Fruit fly (Drosophila melanogaster) whole organism, embryonic: ENCODE data around the gene CG45486.

ENCODE experiments used
- Bdp1 ChIP-seq: fragments of 200-800 bp; sonication (Bioruptor generic); optimal IDR thresholded peaks from 3 replicates; lab custom pipeline; 2016; ENCODE audit warnings: missing biosample characterization, missing genetic modification characterization
- CG12659 ChIP-seq: fragments of 200-800 bp; sonication (Bioruptor generic); optimal IDR thresholded peaks from 3 replicates; lab custom pipeline; 2017; ENCODE audit warnings: mild to moderate bottlenecking, missing biosample characterization, missing genetic modification reagents, missing genetic modification characterization
- CG15479 ChIP-seq: fragments of 200-800 bp; sonication (Bioruptor generic); optimal IDR thresholded peaks from 3 replicates; lab custom pipeline; 2019; ENCODE audit warnings: missing biosample characterization, mild to moderate bottlenecking, missing genetic modification characterization, moderate library complexity
- CG15601 ChIP-seq: fragments of 200-800 bp; sonication (Bioruptor generic); optimal IDR thresholded peaks from 3 replicates; lab custom pipeline; 2019; ENCODE audit warnings: missing biosample characterization, mild to moderate bottlenecking, missing genetic modification characterization, moderate library complexity
- CG17361 ChIP-seq: fragments of 200-800 bp; sonication (Bioruptor generic); IDR thresholded peaks from 3 replicates; pipeline ENCODE4 v1.3.6; 2022; ENCODE audit warnings: missing biosample characterization, missing genetic modification characterization
- CG1832 ChIP-seq: fragments of 200-800 bp; sonication (Bioruptor generic); optimal IDR thresholded peaks from 2 replicates; lab custom pipeline; 2017; ENCODE audit warnings: missing biosample characterization, mild to moderate bottlenecking, missing genetic modification characterization, inconsistent platforms
- CG18599 ChIP-seq: fragments of 200-800 bp; sonication (Bioruptor generic); optimal IDR thresholded peaks from 3 replicates; lab custom pipeline; 2017; ENCODE audit warnings: missing biosample characterization, missing genetic modification characterization, mild to moderate bottlenecking, moderate library complexity, missing genetic modification reagents
- CG32767 ChIP-seq: fragments of 200-800 bp; sonication (Bioruptor generic); IDR thresholded peaks from 2 replicates; pipeline ENCODE4 v1.3.6; 2022; ENCODE audit warnings: missing biosample characterization, missing genetic modification characterization
- CG33557 ChIP-seq: fragments of 200-800 bp; sonication (Bioruptor generic); optimal IDR thresholded peaks from 2 replicates; lab custom pipeline; 2019; ENCODE audit warnings: missing biosample characterization, mild to moderate bottlenecking, missing genetic modification characterization, moderate library complexity
- CG34422 ChIP-seq: fragments of 200-800 bp; sonication (Bioruptor generic); IDR thresholded peaks from 3 replicates; pipeline ENCODE4 v1.3.6; 2022; ENCODE audit warnings: missing biosample characterization, missing genetic modification characterization
- CG4617 ChIP-seq: fragments of 200-800 bp; sonication (Bioruptor generic); optimal IDR thresholded peaks from 3 replicates; lab custom pipeline; 2016; ENCODE audit warnings: missing biosample characterization, missing genetic modification characterization, borderline replicate concordance
- CG6175 ChIP-seq: fragments of 200-800 bp; sonication (Bioruptor generic); IDR thresholded peaks from 3 replicates; pipeline ENCODE4 v1.3.6; 2022; ENCODE audit warnings: missing biosample characterization, missing genetic modification characterization
- CG8478 ChIP-seq: fragments of >200 bp; optimal IDR thresholded peaks from 2 replicates; lab custom pipeline; 2018
- CG8924 ChIP-seq: fragments of 200-800 bp; optimal IDR thresholded peaks from 3 replicates; lab custom pipeline; 2019; ENCODE audit warnings: missing biosample characterization, mild to moderate bottlenecking, missing genetic modification characterization, moderate library complexity
- CG9727 ChIP-seq: fragments of 200-800 bp; sonication (Bioruptor generic); optimal IDR thresholded peaks from 3 replicates; lab custom pipeline; 2017; ENCODE audit warnings: missing biosample characterization, mild to moderate bottlenecking, missing genetic modification characterization
- CTCF ChIP-seq: fragments of 200-800 bp; sonication (Bioruptor generic); optimal IDR thresholded peaks from 2 replicates; lab custom pipeline; 2017; ENCODE audit warnings: missing biosample characterization, mild to moderate bottlenecking, missing genetic modification characterization, moderate library complexity
- Deaf1 ChIP-seq: fragments of 200-800 bp; optimal IDR thresholded peaks from 3 replicates; lab custom pipeline; 2019; ENCODE audit warnings: missing biosample characterization, mild to moderate bottlenecking, missing genetic modification characterization, moderate library complexity
- Elba2 ChIP-seq: fragments of 200-800 bp; sonication (Bioruptor generic); optimal IDR thresholded peaks from 3 replicates; lab custom pipeline; 2016; ENCODE audit warnings: missing biosample characterization, missing genetic modification characterization
- Hr78 ChIP-seq, 2 experiments: fragments of 200-800 bp in 1 of 2; fragments of >200 bp in 1 of 2; sonication (Bioruptor generic) in 1 of 2; optimal IDR thresholded peaks; 2 replicates each; lab custom pipeline; 2017 to 2019; ENCODE audit warnings: missing biosample characterization in 2 of 2, missing genetic modification characterization in 2 of 2, mild to moderate bottlenecking in 1 of 2, moderate library complexity in 1 of 2
- Jarid2 ChIP-seq: fragments of 200-800 bp; sonication (Bioruptor generic); optimal IDR thresholded peaks from 3 replicates; lab custom pipeline; 2017; ENCODE audit warnings: mild to moderate bottlenecking, missing biosample characterization, missing genetic modification reagents, missing genetic modification characterization
- MESR4 ChIP-seq: fragments of 200-800 bp; sonication (Bioruptor generic); optimal IDR thresholded peaks from 2 replicates; lab custom pipeline; 2018; ENCODE audit warnings: missing biosample characterization, mild to moderate bottlenecking, missing genetic modification characterization, moderate library complexity
- Meics ChIP-seq: fragments of 200-800 bp; sonication (Bioruptor generic); optimal IDR thresholded peaks from 2 replicates; lab custom pipeline; 2017; ENCODE audit warnings: missing biosample characterization, mild to moderate bottlenecking, missing genetic modification characterization
- Pdp1 ChIP-seq, 2 experiments: fragments of 200-800 bp; sonication (Bioruptor generic); optimal IDR thresholded peaks; 3 replicates each; lab custom pipeline; 2016; ENCODE audit warnings: missing biosample characterization in 2 of 2, missing genetic modification characterization in 2 of 2, mild to moderate bottlenecking in 1 of 2, moderate library complexity in 1 of 2
- Sox102F ChIP-seq: fragments of 200-800 bp; sonication (Bioruptor generic); optimal IDR thresholded peaks from 2 replicates; lab custom pipeline; 2018; ENCODE audit warnings: missing biosample characterization, mild to moderate bottlenecking, missing genetic modification characterization, moderate library complexity
- Trl ChIP-seq, 3 experiments: fragments of >200 bp in 2 of 3; fragments of 200-800 bp in 1 of 3; sonication (Bioruptor generic) in 1 of 3; optimal IDR thresholded peaks; 2 replicates in 1 of 3; 3 replicates in 2 of 3; lab custom pipeline; 2016 to 2017; ENCODE audit warnings: missing biosample characterization in 1 of 3, missing genetic modification characterization in 1 of 3
- abd-A ChIP-seq: fragments of 200-800 bp; sonication (Bioruptor generic); optimal IDR thresholded peaks from 3 replicates; lab custom pipeline; 2019; ENCODE audit warnings: missing biosample characterization, mild to moderate bottlenecking, missing genetic modification characterization, moderate library complexity
- bowl ChIP-seq: fragments of 200-800 bp; sonication (Bioruptor generic); IDR thresholded peaks from 2 replicates; pipeline ENCODE4 v1.3.6; 2022; ENCODE audit warnings: missing biosample characterization, missing genetic modification characterization
- cg ChIP-seq: fragments of 200-800 bp; sonication (Bioruptor generic); optimal IDR thresholded peaks from 3 replicates; lab custom pipeline; 2019; ENCODE audit warnings: missing biosample characterization, mild to moderate bottlenecking, missing genetic modification characterization, moderate library complexity
- ci ChIP-seq: fragments of 200-800 bp; sonication (Bioruptor generic); IDR thresholded peaks from 3 replicates; pipeline ENCODE4 v1.3.6; 2022; ENCODE audit warnings: missing biosample characterization, missing genetic modification characterization
- grau ChIP-seq: fragments of 200-800 bp; optimal IDR thresholded peaks from 3 replicates; lab custom pipeline; 2019; ENCODE audit warnings: missing biosample characterization, mild to moderate bottlenecking, missing genetic modification characterization, moderate library complexity
- insv ChIP-seq, 2 experiments: fragments of 200-800 bp; sonication (Bioruptor generic); optimal IDR thresholded peaks; 3 replicates each; lab custom pipeline; 2016 to 2018; ENCODE audit warnings: missing biosample characterization in 2 of 2, missing genetic modification characterization in 2 of 2
- nerfin-2 ChIP-seq: fragments of 200-800 bp; sonication (Bioruptor generic); IDR thresholded peaks from 2 replicates; pipeline ENCODE4 v1.3.6; 2022; ENCODE audit warnings: missing biosample characterization, missing genetic modification characterization; ENCODE audit not compliant: partially characterized antibody
- pita ChIP-seq: fragments of 200-800 bp; sonication (Bioruptor generic); optimal IDR thresholded peaks from 2 replicates; lab custom pipeline; 2017; ENCODE audit warnings: missing biosample characterization, mild to moderate bottlenecking, missing genetic modification characterization
- prd ChIP-seq, 3 experiments: fragments of >200 bp in 2 of 3; fragments of 200-800 bp in 1 of 3; sonication (Bioruptor generic) in 1 of 3; optimal IDR thresholded peaks in 2 of 3; IDR thresholded peaks in 1 of 3; 2 replicates in 2 of 3; 3 replicates in 1 of 3; pipeline versions ENCODE4 v1.3.6 to Lab custom; 2017 to 2022; ENCODE audit warnings: missing biosample characterization in 1 of 3, missing genetic modification characterization in 1 of 3
- pzg ChIP-seq: fragments of 200-800 bp; sonication (Bioruptor generic); optimal IDR thresholded peaks from 3 replicates; lab custom pipeline; 2018; ENCODE audit warnings: missing biosample characterization, mild to moderate bottlenecking, missing genetic modification characterization, moderate library complexity
- sens ChIP-seq: fragments of 200-800 bp; sonication (Bioruptor generic); peaks from one replicate; lab custom pipeline; 2016; ENCODE audit warnings: missing biosample characterization, missing genetic modification characterization
- seq ChIP-seq: fragments of 200-800 bp; sonication (Bioruptor generic); IDR thresholded peaks from 2 replicates; pipeline ENCODE4 v1.3.6; 2022; ENCODE audit warnings: missing biosample characterization, missing genetic modification characterization
- slbo ChIP-seq: fragments of 200-800 bp; sonication (Bioruptor generic); IDR thresholded peaks from 2 replicates; pipeline ENCODE4 v1.3.6; 2022; ENCODE audit warnings: missing biosample characterization, missing genetic modification characterization
- slp2 ChIP-seq: fragments of 200-800 bp; sonication (Bioruptor generic); optimal IDR thresholded peaks from 2 replicates; lab custom pipeline; 2016; ENCODE audit warnings: missing biosample characterization, missing genetic modification characterization
- so ChIP-seq: fragments of 200-800 bp; sonication (Bioruptor generic); IDR thresholded peaks from 3 replicates; pipeline ENCODE4 v1.3.6; 2022; ENCODE audit warnings: missing biosample characterization, missing genetic modification characterization
- sqz ChIP-seq: fragments of 200-800 bp; sonication (Bioruptor generic); optimal IDR thresholded peaks from 3 replicates; lab custom pipeline; 2018; ENCODE audit warnings: missing biosample characterization, mild to moderate bottlenecking, missing genetic modification characterization
- sr ChIP-seq: fragments of 200-800 bp; sonication (Bioruptor generic); IDR thresholded peaks from 3 replicates; pipeline ENCODE4 v1.3.6; 2022; ENCODE audit warnings: missing biosample characterization, missing genetic modification characterization
- tll ChIP-seq, 2 experiments: fragments of 200-800 bp in 1 of 2; fragments of >200 bp in 1 of 2; sonication (Bioruptor generic) in 1 of 2; optimal IDR thresholded peaks; 2 replicates each; lab custom pipeline; 2017 to 2019; ENCODE audit warnings: missing biosample characterization in 2 of 2, missing genetic modification characterization in 2 of 2, mild to moderate bottlenecking in 1 of 2, moderate library complexity in 1 of 2
- unc-4 ChIP-seq: fragments of 200-800 bp; sonication (Bioruptor generic); IDR thresholded peaks from 2 replicates; pipeline ENCODE4 v1.3.6; 2022; ENCODE audit warnings: missing biosample characterization, missing genetic modification characterization; ENCODE audit not compliant: partially characterized antibody
- vvl ChIP-seq: fragments of 200-800 bp; sonication (Bioruptor generic); IDR thresholded peaks from 2 replicates; pipeline ENCODE4 v1.3.6; 2022; ENCODE audit warnings: missing biosample characterization, missing genetic modification characterization

Gene CG45486

DNA sequence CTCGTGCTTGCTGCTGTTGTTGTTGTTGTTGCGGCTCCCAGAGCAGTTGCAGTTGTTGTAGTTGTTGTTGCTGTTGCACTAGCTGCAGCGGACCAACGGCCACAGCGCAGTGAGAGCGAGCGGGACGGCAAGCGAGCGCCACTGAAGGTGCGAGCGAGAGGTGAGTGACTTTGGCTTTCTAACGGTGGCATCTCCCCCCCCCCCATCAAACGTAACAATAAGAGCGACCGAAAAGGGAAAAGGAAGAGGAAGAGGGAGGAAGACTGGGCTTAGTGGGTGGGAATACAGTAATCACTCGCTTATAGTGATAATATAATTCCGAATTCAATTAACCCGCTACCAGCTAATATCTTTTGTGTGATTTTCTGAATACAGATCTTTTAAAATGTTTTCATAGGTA lies 42.9 kb downstream of the CG45486 start (continued):
- peak; percentile 11 for TF ChIP-seq Sox102F (GFP tag; lab: Kevin White, UChicago)
- peak; percentile 81 for TF ChIP-seq grau (tag; lab: Kevin White, UChicago)
- 0 out of 3 replicates have a peak, but pooled peaks have one; percentile 29 for TF ChIP-seq CG17361 (GFP tag; lab: Robert Waterston, UW)
- no peak for TF ChIP-seq CG33557 (GFP tag; lab: Kevin White, UChicago)
- TF ChIP-seq Pdp1 (GFP tag; optimal IDR thresholded peaks at IDR 0.05; lab: Kevin White, UChicago): peak in 1 of 2 experiments; percentile 15
- TF ChIP-seq CG18599 (GFP tag; lab: Kevin White, UChicago): peak; percentile 18
- TF ChIP-seq CG6175 (GFP tag; lab: Robert Waterston, UW): 0 out of 3 replicates have a peak, but pooled peaks have one; percentile 8
- TF ChIP-seq CTCF: no peak
- no peak for TF ChIP-seq Bdp1
- TF ChIP-seq, all 482 proteins: peak for 32

DNA sequence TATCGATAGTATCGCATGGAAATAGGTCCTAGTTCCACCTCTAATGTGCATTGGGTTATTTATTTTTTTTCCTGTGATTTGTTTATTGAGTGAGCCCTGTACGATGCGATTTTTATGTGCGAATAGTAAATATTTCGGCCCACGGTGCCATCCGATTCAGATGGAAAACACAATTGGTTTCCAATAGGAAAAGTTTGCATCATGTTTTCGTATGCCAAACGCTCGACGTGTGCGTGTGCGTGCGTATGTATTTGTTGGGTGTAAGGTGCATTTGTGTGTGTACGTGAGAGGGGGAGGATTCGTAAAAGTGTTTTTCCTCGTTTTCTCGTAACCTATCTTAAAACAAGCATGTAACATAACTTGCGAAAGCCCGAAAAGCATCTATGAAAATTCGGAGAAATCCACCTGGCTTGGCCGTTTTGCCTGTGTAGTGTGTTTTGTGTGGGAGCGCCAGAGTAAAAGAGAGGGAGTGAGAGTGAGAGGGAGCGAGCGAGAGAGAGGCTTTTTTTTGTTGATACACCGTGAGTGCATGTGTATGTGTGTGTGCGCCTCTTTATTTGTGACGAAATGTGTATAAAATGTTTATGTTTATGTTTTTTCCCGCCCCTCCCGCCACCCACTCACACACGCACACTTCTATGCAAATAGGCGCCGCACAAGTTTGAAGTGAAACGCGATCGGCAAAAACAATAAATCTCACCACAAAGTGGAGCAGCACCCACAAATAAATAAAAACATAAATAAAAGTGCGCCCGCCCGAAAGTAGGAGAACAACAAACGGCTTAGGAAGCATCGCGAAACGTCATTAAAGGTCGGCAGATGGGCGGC lies 43.6 kb downstream of the CG45486 start, which contains the start of gene Hers:
TSS of gene Hers (plus strand) at position 2 of the 828 bp plus-strand sequence.
- TF ChIP-seq Hr78 (GFP tag; optimal IDR thresholded peaks at IDR 0.05; lab: Kevin White, UChicago) (peak in 1 of 2 experiments; percentile 48), so (0 out of 3 replicates have a peak, but pooled peaks have one; percentile 34), sqz (peak; percentile 85), insv (GFP tag; optimal IDR thresholded peaks at IDR 0.05; lab: Kevin White, UChicago) (peak in 1 of 2 experiments; percentile 65), slp2 (no peak), CG1832 (GFP tag; lab: Kevin White, UChicago) (peak; percentile 57), nerfin-2 (GFP tag; lab: Robert Waterston, UW) (0 out of 2 replicates have a peak, but pooled peaks have one; percentile 68), bowl (no peak), tll (GFP tag; optimal IDR thresholded peaks at IDR 0.05; lab: Kevin White, UChicago) (no peak), vvl (peak; percentile 15; the same call in 1 of the 2 replicates), Jarid2 (GFP tag; lab: Kevin White, UChicago) (peak; percentile 24), Trl (optimal IDR thresholded peaks at IDR 0.05; lab: Kevin White, UChicago) (peak; percentile 73 to 94), Trl (GFP tag; optimal IDR thresholded peaks at IDR 0.05; lab: Kevin White, UChicago) (no peak), MESR4 (GFP tag; lab: Kevin White, UChicago) (peak; percentile 80), CG8924 (tag; lab: Kevin White, UChicago) (peak; percentile 5), pzg (GFP tag; lab: Kevin White, UChicago) (no peak), unc-4 (peak; percentile 7; the same call in 1 of the 2 replicates), abd-A (tag; lab: Kevin White, UChicago) (peak; percentile 52), CG15479 (GFP tag; lab: Kevin White, UChicago) (peak; percentile 40), CG12659 (peak; percentile 42), CG8478 (lab: Kevin White, UChicago) (peak; percentile 94), Meics (GFP tag; lab: Kevin White, UChicago) (peak; percentile 36), sr (GFP tag; lab: Robert Waterston, UW) (peak; percentile 53; the same call in 1 of the 3 replicates), CG32767 (GFP tag; lab: Robert Waterston, UW) (peak; percentile 15; the same call in 1 of the 2 replicates), seq (GFP tag; lab: Robert Waterston, UW) (0 out of 2 replicates have a peak, but pooled peaks have one; percentile 12), cg (GFP tag; lab: Kevin White, UChicago) (peak; percentile 96), Deaf1 (peak; percentile 1), CG9727 (GFP tag; lab: Kevin White, UChicago) (peak; percentile 10), ci (GFP tag; lab: Robert Waterston, UW) (0 out of 3 replicates have a peak, but pooled peaks have one; percentile 9), slbo (GFP tag; lab: Robert Waterston, UW) (0 out of 2 replicates have a peak, but pooled peaks have one; percentile 26), prd (optimal IDR thresholded peaks at IDR 0.05; lab: Kevin White, UChicago) (no peak), prd (GFP tag; IDR thresholded peaks at IDR 0.05; lab: Robert Waterston, UW) (no peak), CG4617 (GFP tag; lab: Kevin White, UChicago) (peak; percentile 75), Elba2 (peak; percentile 92), sens (GFP tag; lab: Kevin White, UChicago) (peak; percentile 49), CG15601 (tag; lab: Kevin White, UChicago) (no peak), CG34422 (GFP tag; lab: Robert Waterston, UW) (peak; percentile 36; the same call in 1 of the 3 replicates), pita (GFP tag; lab: Kevin White, UChicago) (peak; percentile 24)
